Worm (Caenorhabditis elegans) whole organism, young adult: Measurements from ENCODE around the gene F48E8.3.

Experiments
- B0019.2 ChIP-seq: fragments of 200-800 bp; sonication (Bioruptor generic); conservative IDR thresholded peaks from 2 replicates; pipeline ENCODE4 v1.3.6; 2022; ENCODE audit warnings: missing genetic modification reagents, missing genetic modification characterization, missing compliant biosample characterization
- C06A6.2 ChIP-seq: fragments of 200-800 bp; sonication (Bioruptor generic); conservative IDR thresholded peaks from 2 replicates; pipeline ENCODE4 v1.3.6; 2022; ENCODE audit warnings: missing genetic modification characterization, missing compliant biosample characterization
- F55B11.4 ChIP-seq: sonication (generic microtip); optimal IDR thresholded peaks from 2 replicates; lab custom pipeline; 2016; ENCODE audit warnings: missing compliant biosample characterization, missing genetic modification characterization, borderline replicate concordance; ENCODE audit not compliant: insufficient read depth
- K11D2.4 ChIP-seq: fragments of 200-800 bp; sonication (Bioruptor generic); IDR thresholded peaks from 2 replicates; pipeline ENCODE4 v1.3.6; 2022; ENCODE audit warnings: missing genetic modification reagents, missing genetic modification characterization, missing compliant biosample characterization
- K12H6.12 ChIP-seq: fragments of 200-800 bp; sonication (Bioruptor generic); optimal IDR thresholded peaks from 2 replicates; lab custom pipeline; 2018; ENCODE audit warnings: mild to moderate bottlenecking, missing genetic modification characterization, missing compliant biosample characterization
- Y53G8AR.9 ChIP-seq: fragments of 200-800 bp; sonication (Bioruptor generic); conservative IDR thresholded peaks from 2 replicates; pipeline ENCODE4 v1.3.6; 2022; ENCODE audit warnings: missing genetic modification reagents, missing genetic modification characterization, missing compliant biosample characterization
- Y79H2A.3 ChIP-seq: fragments of 200-800 bp; sonication (Bioruptor generic); conservative IDR thresholded peaks from 2 replicates; pipeline ENCODE4 v1.3.6; 2022; ENCODE audit warnings: missing genetic modification reagents, missing genetic modification characterization, missing compliant biosample characterization
- ZK185.1 ChIP-seq: sonication (generic microtip); optimal IDR thresholded peaks from 2 replicates; lab custom pipeline; 2016; ENCODE audit warnings: mild to moderate bottlenecking, missing genetic modification characterization, missing compliant biosample characterization; ENCODE audit not compliant: poor library complexity, severe bottlenecking
- aptf-3 ChIP-seq: fragments of 200-800 bp; sonication (Bioruptor generic); IDR thresholded peaks from 2 replicates; pipeline ENCODE4 v1.3.6; 2022; ENCODE audit warnings: missing genetic modification characterization, missing compliant biosample characterization
- ceh-27 ChIP-seq: fragments of 200-800 bp; sonication (Bioruptor generic); optimal IDR thresholded peaks from 2 replicates; lab custom pipeline; 2018; ENCODE audit warnings: mild to moderate bottlenecking, missing genetic modification characterization, moderate library complexity, missing compliant biosample characterization
- ceh-79 ChIP-seq: sonication (generic microtip); optimal IDR thresholded peaks from 2 replicates; lab custom pipeline; 2017; ENCODE audit warnings: mild to moderate bottlenecking, missing genetic modification characterization, missing compliant biosample characterization
- ceh-91 ChIP-seq: fragments of 200-800 bp; sonication (Bioruptor generic); IDR thresholded peaks from 2 replicates; pipeline ENCODE4 v1.3.6; 2022; ENCODE audit warnings: missing genetic modification reagents, missing genetic modification characterization, missing compliant biosample characterization
- dpff-1 ChIP-seq: sonication (generic microtip); optimal IDR thresholded peaks from 2 replicates; lab custom pipeline; 2017; ENCODE audit warnings: mild to moderate bottlenecking, missing genetic modification characterization, missing compliant biosample characterization
- egl-44 ChIP-seq: fragments of 200-800 bp; sonication (Bioruptor generic); IDR thresholded peaks from 2 replicates; pipeline ENCODE4 v1.3.6; 2022; ENCODE audit warnings: missing genetic modification reagents, missing genetic modification characterization, missing compliant biosample characterization
- egrh-3 ChIP-seq: fragments of 200-800 bp; sonication (Bioruptor generic); IDR thresholded peaks from 2 replicates; pipeline ENCODE4 v1.3.6; 2022; ENCODE audit warnings: missing genetic modification reagents, missing genetic modification characterization, missing compliant biosample characterization
- ekl-4 ChIP-seq: fragments of 200-800 bp; sonication (Bioruptor generic); IDR thresholded peaks from 2 replicates; pipeline ENCODE4 v1.3.6; 2022; ENCODE audit warnings: missing genetic modification reagents, missing genetic modification characterization, missing compliant biosample characterization
- fkh-3 ChIP-seq: sonication (generic microtip); optimal IDR thresholded peaks from 2 replicates; lab custom pipeline; 2016; ENCODE audit warnings: mild to moderate bottlenecking, missing genetic modification characterization, missing compliant biosample characterization
- hlh-26 ChIP-seq: fragments of 200-800 bp; sonication (Bioruptor generic); conservative IDR thresholded peaks from 2 replicates; pipeline ENCODE4 v1.3.6; 2022; ENCODE audit warnings: missing genetic modification reagents, missing genetic modification characterization, missing compliant biosample characterization
- hmg-20 ChIP-seq: fragments of 200-800 bp; sonication (Bioruptor generic); IDR thresholded peaks from 2 replicates; pipeline ENCODE4 v1.3.6; 2022; ENCODE audit warnings: missing genetic modification reagents, missing genetic modification characterization, missing compliant biosample characterization
- hrde-1 ChIP-seq: sonication (generic microtip); optimal IDR thresholded peaks from 2 replicates; lab custom pipeline; 2016; ENCODE audit warnings: missing genetic modification characterization, mild to moderate bottlenecking, missing compliant biosample characterization, moderate library complexity, missing genotype, missing genetic modification reagents, borderline replicate concordance
- madf-10 ChIP-seq: sonication (generic microtip); optimal IDR thresholded peaks from 2 replicates; lab custom pipeline; 2016; ENCODE audit warnings: mild to moderate bottlenecking, missing genetic modification characterization, missing compliant biosample characterization
- mcd-1 ChIP-seq: fragments of 200-800 bp; sonication (Bioruptor generic); IDR thresholded peaks from 2 replicates; pipeline ENCODE4 v1.3.6; 2022; ENCODE audit warnings: missing genetic modification reagents, missing genetic modification characterization, missing compliant biosample characterization
- nfyb-1 ChIP-seq: fragments of 200-800 bp; sonication (Bioruptor generic); IDR thresholded peaks from 2 replicates; pipeline ENCODE4 v1.3.6; 2022; ENCODE audit warnings: missing genetic modification reagents, missing genetic modification characterization, missing compliant biosample characterization
- nhr-120 ChIP-seq: fragments of 200-800 bp; sonication (Bioruptor generic); IDR thresholded peaks from 2 replicates; pipeline ENCODE4 v1.3.6; 2022; ENCODE audit warnings: missing genetic modification characterization, missing compliant biosample characterization
- pha-4 ChIP-seq: fragments of 150-350 bp; sonication (generic microtip); optimal IDR thresholded peaks from 2 replicates; lab custom pipeline; 2014; ENCODE audit warnings: missing biosample characterization, missing genetic modification reagents, missing genetic modification characterization
- repo-1 ChIP-seq: sonication (generic microtip); optimal IDR thresholded peaks from 2 replicates; lab custom pipeline; 2017; ENCODE audit warnings: mild to moderate bottlenecking, missing genetic modification characterization, missing compliant biosample characterization
- snpc-1.1 ChIP-seq: sonication (generic microtip); optimal IDR thresholded peaks from 2 replicates; lab custom pipeline; 2017; ENCODE audit warnings: missing genetic modification characterization, mild to moderate bottlenecking, missing compliant biosample characterization, antibody characterized with exemption, moderate library complexity, missing genotype, missing genetic modification reagents; ENCODE audit not compliant: insufficient read depth
- snpc-1.3 ChIP-seq: sonication (generic microtip); optimal IDR thresholded peaks from 2 replicates; lab custom pipeline; 2017; ENCODE audit warnings: missing genetic modification characterization, mild to moderate bottlenecking, missing compliant biosample characterization, antibody characterized with exemption, moderate library complexity, missing genotype, missing genetic modification reagents; ENCODE audit not compliant: insufficient read depth
- snpc-4 ChIP-seq, 5 experiments: fragments of 150-350 bp in 1 of 5; sonication (generic microtip) in 4 of 5; optimal IDR thresholded peaks; 2 replicates each; lab custom pipeline; 2014 to 2018; ENCODE audit warnings: missing genetic modification characterization in 5 of 5, missing biosample characterization in 3 of 5, antibody characterized with exemption in 2 of 5, mild to moderate bottlenecking in 2 of 5, missing compliant biosample characterization in 2 of 5, missing genotype in 2 of 5, moderate library complexity in 2 of 5, missing genetic modification reagents in 1 of 5
- sptf-2 ChIP-seq: fragments of 200-800 bp; sonication (Bioruptor generic); optimal IDR thresholded peaks from 2 replicates; lab custom pipeline; 2018; ENCODE audit warnings: mild to moderate bottlenecking, missing genetic modification characterization, missing compliant biosample characterization
- unc-62 ChIP-seq: fragments of 150-350 bp; optimal IDR thresholded peaks from 2 replicates; lab custom pipeline; 2014; ENCODE audit warnings: missing biosample characterization, missing genetic modification reagents, missing genetic modification characterization
- xnd-1 ChIP-seq: sonication (generic microtip); optimal IDR thresholded peaks from 2 replicates; lab custom pipeline; 2016; ENCODE audit warnings: missing genotype, missing genetic modification reagents, missing genetic modification characterization, missing compliant biosample characterization
- zfh-2 ChIP-seq: fragments of 200-800 bp; sonication (Bioruptor generic); conservative IDR thresholded peaks from 2 replicates; pipeline ENCODE4 v1.3.6; 2022; ENCODE audit warnings: missing genetic modification reagents, missing genetic modification characterization, missing compliant biosample characterization
- zim-3 ChIP-seq: sonication (generic microtip); optimal IDR thresholded peaks from 2 replicates; lab custom pipeline; 2017; ENCODE audit warnings: mild to moderate bottlenecking, missing genetic modification characterization, moderate library complexity, missing compliant biosample characterization

Gene F48E8.3

ce11 chrIII:5478011-5478410 lies 16.8 kb downstream of the F48E8.3 start, which contains the start of gene R02F2.10:
Gene R02F2.10 (plus strand): TSS chrIII:5478311.
- TF ChIP-seq snpc-1.3 (tag; lab: Kevin White, UChicago) (no peak), repo-1 (tag; lab: Kevin White, UChicago) (no peak), madf-10 (no peak), B0019.2 (no peak), K11D2.4 (GFP tag; lab: Robert Waterston, UW) (no peak), ekl-4 (no peak), K12H6.12 (tag; lab: Kevin White, UChicago) (no peak), egl-44 (GFP tag; lab: Robert Waterston, UW) (no peak), hmg-20 (GFP tag; lab: Robert Waterston, UW) (no peak), aptf-3 (GFP tag; lab: Robert Waterston, UW) (no peak), sptf-2 (GFP tag; lab: Kevin White, UChicago) (no peak)

- TF ChIP-seq ceh-91 (GFP tag; lab: Robert Waterston, UW) (no peak), xnd-1 (no peak), egl-44 (GFP tag; lab: Robert Waterston, UW) (no peak), hlh-26 (no peak), Y79H2A.3 (GFP tag; lab: Robert Waterston, UW) (no peak), madf-10 (no peak), zfh-2 (GFP tag; lab: Robert Waterston, UW) (0 out of 2 replicates have a peak, but pooled peaks have one; percentile 2), zim-3 (tag; lab: Kevin White, UChicago) (no peak), C06A6.2 (GFP tag; lab: Robert Waterston, UW) (no peak), fkh-3 (tag; lab: Kevin White, UChicago) (no peak), snpc-1.1 (tag; lab: Kevin White, UChicago) (peak; percentile 15)
Measured at ce11 chrIII:5478824-5479368, 17.7 kb downstream of the F48E8.3 start, which contains the start of the genes R02F2.6 and R02F2.5. Gene R02F2.6 (minus strand): TSS chrIII:5478924. Gene R02F2.5 (plus strand): TSS chrIII:5479318.

- TF ChIP-seq mcd-1, result 0 out of 2 replicates have a peak, but pooled peaks have one; percentile 13
- no peak for TF ChIP-seq pha-4 (tag; lab: Kevin White, UChicago)
- TF ChIP-seq nhr-120, result 0 out of 2 replicates have a peak, but pooled peaks have one; percentile 55
- TF ChIP-seq zfh-2 (GFP tag; lab: Robert Waterston, UW), result peak; percentile 86
- 0 out of 2 replicates have a peak, but pooled peaks have one; percentile 26 for TF ChIP-seq Y53G8AR.9 (GFP tag; lab: Robert Waterston, UW)
- TF ChIP-seq hrde-1 (tag; lab: Kevin White, UChicago), result peak; percentile 18
- TF ChIP-seq ZK185.1 (tag; lab: Kevin White, UChicago), result no peak
- TF ChIP-seq dpff-1 (tag; lab: Kevin White, UChicago), result no peak
- no peak for TF ChIP-seq ceh-27 (GFP tag; lab: Kevin White, UChicago)
- TF ChIP-seq unc-62 (GFP tag; lab: Kevin White, UChicago), result no peak
- TF ChIP-seq F55B11.4 (tag; lab: Kevin White, UChicago), result no peak
- TF ChIP-seq snpc-4 (GFP tag; optimal IDR thresholded peaks at IDR 0.05; lab: Kevin White, UChicago), result no peak
- no peak for TF ChIP-seq snpc-4 (tag; optimal IDR thresholded peaks at IDR 0.05; lab: Kevin White, UChicago)
- TF ChIP-seq ceh-79, result no peak
- no peak for TF ChIP-seq nfyb-1
- peak; percentile 71; the same call in 1 of the 2 replicates for TF ChIP-seq egrh-3 (GFP tag; lab: Robert Waterston, UW)
Measured at ce11 chrIII:5479493-5480167, 18.5 kb downstream of the F48E8.3 start.
